Fruit fly (Drosophila melanogaster) whole organism, embryonic: ENCODE measurements around the gene CG13055.

Experiments
- Aef1 ChIP-seq: fragments of 200-800 bp; sonication (Bioruptor generic); IDR thresholded peaks from 3 replicates; pipeline ENCODE4 v1.3.6; 2022; ENCODE audit warnings: missing biosample characterization, missing genetic modification characterization
- Blimp-1 ChIP-seq: fragments of 200-800 bp; sonication (Bioruptor generic); optimal IDR thresholded peaks from 3 replicates; lab custom pipeline; 2018; ENCODE audit warnings: missing biosample characterization, missing genetic modification characterization, mild to moderate bottlenecking, moderate library complexity, missing genetic modification reagents
- CG14667 ChIP-seq: fragments of 200-800 bp; sonication (Bioruptor generic); IDR thresholded peaks from 2 replicates; pipeline ENCODE4 v1.3.6; 2022; ENCODE audit warnings: missing biosample characterization, missing genetic modification characterization
- CG1602 ChIP-seq: fragments of 200-800 bp; sonication (Bioruptor generic); optimal IDR thresholded peaks from 3 replicates; lab custom pipeline; 2016; ENCODE audit warnings: missing biosample characterization, missing genetic modification characterization
- CG1832 ChIP-seq: fragments of 200-800 bp; sonication (Bioruptor generic); optimal IDR thresholded peaks from 2 replicates; lab custom pipeline; 2017; ENCODE audit warnings: missing biosample characterization, mild to moderate bottlenecking, missing genetic modification characterization, inconsistent platforms
- CG2129 ChIP-seq: fragments of 200-800 bp; sonication (Bioruptor generic); IDR thresholded peaks from 2 replicates; pipeline ENCODE4 v1.3.6; 2022; ENCODE audit warnings: missing biosample characterization, missing genetic modification characterization; ENCODE audit not compliant: partially characterized antibody
- CG32772 ChIP-seq: fragments of 200-800 bp; sonication (Bioruptor generic); IDR thresholded peaks from 2 replicates; pipeline ENCODE4 v1.3.6; 2022; ENCODE audit warnings: missing biosample characterization, missing genetic modification characterization
- CG3281 ChIP-seq: fragments of 200-800 bp; sonication (Bioruptor generic); optimal IDR thresholded peaks from 3 replicates; lab custom pipeline; 2017; ENCODE audit warnings: missing biosample characterization, mild to moderate bottlenecking, missing genetic modification characterization
- CG6254 ChIP-seq: fragments of 200-800 bp; sonication (Bioruptor generic); optimal IDR thresholded peaks from 3 replicates; lab custom pipeline; 2017; ENCODE audit warnings: mild to moderate bottlenecking, missing biosample characterization, missing genetic modification reagents, missing genetic modification characterization
- CG6689 ChIP-seq: fragments of 200-800 bp; sonication (Bioruptor generic); IDR thresholded peaks from 2 replicates; pipeline ENCODE4 v1.3.6; 2022; ENCODE audit warnings: missing biosample characterization, missing genetic modification characterization
- CG7271 ChIP-seq: fragments of 200-800 bp; sonication (Bioruptor generic); optimal IDR thresholded peaks from 2 replicates; lab custom pipeline; 2018; ENCODE audit warnings: missing biosample characterization, mild to moderate bottlenecking, missing genetic modification characterization, moderate library complexity
- CG8089 ChIP-seq: fragments of 200-800 bp; sonication (Bioruptor generic); optimal IDR thresholded peaks from 3 replicates; lab custom pipeline; 2016; ENCODE audit warnings: missing biosample characterization, missing genetic modification characterization
- CG9817 ChIP-seq: fragments of 200-800 bp; sonication (Bioruptor generic); optimal IDR thresholded peaks from 2 replicates; lab custom pipeline; 2018; ENCODE audit warnings: missing biosample characterization, mild to moderate bottlenecking, missing genetic modification characterization, moderate library complexity
- CG9876 ChIP-seq: fragments of 200-800 bp; sonication (Bioruptor generic); optimal IDR thresholded peaks from 2 replicates; lab custom pipeline; 2016; ENCODE audit warnings: missing biosample characterization, missing genetic modification characterization
- D19A ChIP-seq: fragments of 200-800 bp; optimal IDR thresholded peaks from 3 replicates; lab custom pipeline; 2019; ENCODE audit warnings: missing biosample characterization, mild to moderate bottlenecking, missing genetic modification characterization, moderate library complexity
- Dip2 ChIP-seq: fragments of 200-800 bp; sonication (Bioruptor generic); IDR thresholded peaks from 2 replicates; pipeline ENCODE4 v1.3.6; 2022; ENCODE audit warnings: missing biosample characterization, missing genetic modification characterization
- Dip3 ChIP-seq: fragments of 200-800 bp; sonication (Bioruptor generic); optimal IDR thresholded peaks from 3 replicates; lab custom pipeline; 2016; ENCODE audit warnings: missing biosample characterization, missing genetic modification characterization
- Dref ChIP-seq: fragments of 200-800 bp; sonication (Bioruptor generic); IDR thresholded peaks from 2 replicates; pipeline ENCODE4 v1.3.6; 2022; ENCODE audit warnings: missing biosample characterization, missing genetic modification characterization
- Drgx ChIP-seq: fragments of 200-800 bp; sonication (Bioruptor generic); IDR thresholded peaks from 2 replicates; pipeline ENCODE4 v1.3.6; 2022; ENCODE audit warnings: missing biosample characterization, missing genetic modification characterization
- Ets65A ChIP-seq: fragments of 200-800 bp; sonication (Bioruptor generic); peaks from one replicate; lab custom pipeline; 2016; ENCODE audit warnings: missing biosample characterization, missing genetic modification characterization
- GATAe ChIP-seq: fragments of 200-800 bp; sonication (Bioruptor generic); conservative IDR thresholded peaks from 2 replicates; pipeline ENCODE4 v1.3.6; 2022; ENCODE audit warnings: missing biosample characterization, missing genetic modification characterization
- H15 ChIP-seq: fragments of 200-800 bp; sonication (Bioruptor generic); IDR thresholded peaks from 3 replicates; pipeline ENCODE4 v1.3.6; 2022; ENCODE audit warnings: missing biosample characterization, missing genetic modification characterization
- Hr51 ChIP-seq, 2 experiments: fragments of 200-800 bp; sonication (Bioruptor generic); optimal IDR thresholded peaks; 2 replicates in 1 of 2; 3 replicates in 1 of 2; lab custom pipeline; 2016 to 2018; ENCODE audit warnings: missing biosample characterization in 2 of 2, missing genetic modification characterization in 2 of 2, mild to moderate bottlenecking in 1 of 2, moderate library complexity in 1 of 2
- Med ChIP-seq: fragments of 200-800 bp; sonication (Bioruptor generic); peaks from one replicate; lab custom pipeline; 2016; ENCODE audit warnings: missing biosample characterization, missing genetic modification characterization, mild to moderate bottlenecking, inconsistent platforms, moderate library complexity
- Side ChIP-seq: fragments of 200-800 bp; sonication (Bioruptor generic); optimal IDR thresholded peaks from 2 replicates; lab custom pipeline; 2016; ENCODE audit warnings: missing biosample characterization, missing genetic modification characterization
- YL-1 ChIP-seq: fragments of 200-800 bp; sonication (Bioruptor generic); optimal IDR thresholded peaks from 3 replicates; lab custom pipeline; 2017; ENCODE audit warnings: missing biosample characterization, mild to moderate bottlenecking, missing genetic modification characterization
- ase ChIP-seq: fragments of 200-800 bp; sonication (Bioruptor generic); IDR thresholded peaks from 3 replicates; pipeline ENCODE4 v1.3.6; 2022; ENCODE audit warnings: missing biosample characterization, missing genetic modification characterization
- ato ChIP-seq: fragments of 200-800 bp; sonication (Bioruptor generic); IDR thresholded peaks from 2 replicates; pipeline ENCODE4 v1.3.6; 2022; ENCODE audit warnings: missing biosample characterization, missing genetic modification characterization; ENCODE audit not compliant: partially characterized antibody
- az2 ChIP-seq: fragments of 200-800 bp; sonication (Bioruptor generic); optimal IDR thresholded peaks from 3 replicates; lab custom pipeline; 2016; ENCODE audit warnings: missing biosample characterization, missing genetic modification characterization
- btn ChIP-seq: fragments of 200-800 bp; sonication (Bioruptor generic); optimal IDR thresholded peaks from 2 replicates; lab custom pipeline; 2016; ENCODE audit warnings: missing biosample characterization, missing genetic modification characterization
- cas ChIP-seq: fragments of 200-800 bp; sonication (Bioruptor generic); IDR thresholded peaks from 2 replicates; pipeline ENCODE4 v1.3.6; 2022; ENCODE audit warnings: missing biosample characterization, missing genetic modification characterization
- corto ChIP-seq: fragments of 200-800 bp; sonication (Bioruptor generic); optimal IDR thresholded peaks from 2 replicates; lab custom pipeline; 2016; ENCODE audit warnings: missing biosample characterization, mild to moderate bottlenecking, missing genetic modification characterization, moderate library complexity
- emc ChIP-seq: fragments of 200-800 bp; sonication (Bioruptor generic); optimal IDR thresholded peaks from 2 replicates; lab custom pipeline; 2016; ENCODE audit warnings: missing biosample characterization, missing genetic modification characterization
- exex ChIP-seq: fragments of 200-800 bp; sonication (Bioruptor generic); optimal IDR thresholded peaks from 4 replicates; lab custom pipeline; 2018; ENCODE audit warnings: missing biosample characterization, mild to moderate bottlenecking, missing genetic modification characterization, moderate library complexity
- grau ChIP-seq: fragments of 200-800 bp; optimal IDR thresholded peaks from 3 replicates; lab custom pipeline; 2019; ENCODE audit warnings: missing biosample characterization, mild to moderate bottlenecking, missing genetic modification characterization, moderate library complexity
- grn ChIP-seq: fragments of 200-800 bp; sonication (Bioruptor generic); optimal IDR thresholded peaks from 3 replicates; lab custom pipeline; 2017; ENCODE audit warnings: missing biosample characterization, missing genetic modification characterization
- hb ChIP-seq: fragments of 200-800 bp; sonication (Bioruptor generic); IDR thresholded peaks from 3 replicates; pipeline ENCODE4 v1.3.6; 2022; ENCODE audit warnings: missing biosample characterization, missing genetic modification characterization; ENCODE audit not compliant: partially characterized antibody
- lbe ChIP-seq: fragments of 200-800 bp; sonication (Bioruptor generic); optimal IDR thresholded peaks from 2 replicates; lab custom pipeline; 2016; ENCODE audit warnings: missing biosample characterization, mild to moderate bottlenecking, missing genetic modification characterization
- nom ChIP-seq: fragments of 200-800 bp; sonication (Bioruptor generic); optimal IDR thresholded peaks from 2 replicates; lab custom pipeline; 2017; ENCODE audit warnings: missing biosample characterization, missing genetic modification characterization, mild to moderate bottlenecking, moderate library complexity, missing genetic modification reagents
- psq ChIP-seq: fragments of 200-800 bp; sonication (Bioruptor generic); optimal IDR thresholded peaks from 2 replicates; lab custom pipeline; 2017; ENCODE audit warnings: missing biosample characterization, missing genetic modification characterization
- shn ChIP-seq: fragments of 200-800 bp; sonication (Bioruptor generic); optimal IDR thresholded peaks from 3 replicates; lab custom pipeline; 2016; ENCODE audit warnings: missing biosample characterization, missing genetic modification characterization
- sisA ChIP-seq: fragments of 200-800 bp; sonication (Bioruptor generic); IDR thresholded peaks from 2 replicates; pipeline ENCODE4 v1.3.6; 2022; ENCODE audit warnings: missing biosample characterization, missing genetic modification characterization
- stc ChIP-seq: fragments of 200-800 bp; sonication (Bioruptor generic); IDR thresholded peaks from 2 replicates; pipeline ENCODE4 v1.3.6; 2022; ENCODE audit warnings: missing biosample characterization, missing genetic modification characterization
- zfh1 ChIP-seq: fragments of 200-800 bp; sonication (Bioruptor generic); IDR thresholded peaks from 3 replicates; pipeline ENCODE4 v1.3.6; 2022; ENCODE audit warnings: missing biosample characterization, missing genetic modification characterization

Gene CG13055

DNA sequence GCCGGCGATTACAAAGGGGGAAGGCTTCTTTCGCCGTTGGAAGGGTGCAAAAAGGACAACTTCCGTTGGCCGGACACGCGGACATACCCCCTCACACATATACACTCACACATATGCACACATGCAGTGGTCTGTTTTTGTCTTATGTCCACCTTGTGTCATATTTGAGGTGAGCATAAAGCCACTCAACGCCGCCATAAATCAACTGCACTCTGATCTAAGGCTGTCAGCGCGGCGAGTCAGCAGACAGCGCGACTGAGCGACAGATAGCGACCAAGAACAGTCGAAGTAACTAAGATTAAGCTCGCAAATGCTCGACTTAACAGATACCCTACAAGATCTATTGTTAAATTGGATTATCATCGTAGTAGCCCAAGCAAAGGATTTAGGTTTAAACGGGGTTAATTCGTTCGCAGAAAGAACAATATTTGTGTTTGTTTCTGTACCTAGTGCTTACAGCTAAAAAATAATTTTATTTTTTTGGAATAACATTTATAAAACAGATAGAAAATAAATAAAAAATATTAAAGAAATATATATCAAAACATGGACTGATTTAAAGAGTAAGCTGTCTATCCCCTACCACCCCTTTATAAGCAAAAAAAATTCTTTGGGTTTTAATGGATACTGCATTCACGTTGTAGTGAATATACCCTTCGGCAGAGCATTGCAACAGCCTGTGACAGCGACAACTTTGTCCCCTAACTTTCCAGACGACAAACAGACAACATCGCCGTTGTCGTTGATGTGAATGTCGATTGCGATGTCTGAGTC is 43.1 kb downstream of the CG13055 start:
- TF ChIP-seq Ets65A (peak; percentile 67), H15 (GFP tag; lab: Robert Waterston, UW) (no peak), D19A (tag; lab: Kevin White, UChicago) (peak; percentile 12), ase (GFP tag; lab: Robert Waterston, UW) (0 out of 3 replicates have a peak, but pooled peaks have one; percentile 10)
- TF ChIP-seq, all 482 proteins: peak for 3

DNA sequence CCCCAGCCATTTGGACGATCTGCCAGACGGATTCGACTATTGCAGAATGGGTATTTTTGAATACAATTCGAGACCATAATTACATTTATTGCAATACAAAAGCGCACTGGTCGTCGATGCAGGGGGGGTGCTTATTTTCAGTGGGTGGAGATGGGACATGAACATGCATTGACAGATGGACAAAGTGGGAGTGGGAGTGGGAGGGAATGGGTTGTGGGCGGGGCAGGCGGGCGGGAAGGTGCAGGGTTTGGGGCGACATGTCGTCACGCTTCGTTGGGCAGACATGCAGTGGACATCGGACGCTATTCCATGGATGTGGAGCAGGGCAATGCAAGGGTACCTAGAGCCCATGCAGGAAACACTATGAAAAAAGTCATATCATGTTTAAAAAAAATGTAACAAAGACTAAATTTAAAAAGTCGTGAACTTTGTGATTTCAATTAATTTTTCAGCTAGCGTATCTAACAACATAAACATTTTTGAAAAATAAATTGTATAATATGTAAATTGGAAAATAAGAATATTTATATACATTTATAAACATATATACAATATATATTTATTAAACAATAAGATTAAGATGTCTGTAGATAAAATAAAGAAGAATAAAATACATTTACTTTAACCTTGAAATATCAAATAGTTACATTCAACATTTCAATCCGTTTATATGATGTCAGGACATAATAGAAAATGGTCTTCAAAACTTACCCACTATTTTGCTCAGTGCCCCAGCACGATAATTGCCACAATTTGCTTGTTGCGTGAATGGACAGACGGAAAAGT is 43.9 kb downstream of the CG13055 start:
- TF ChIP-seq Dref (GFP tag; lab: Robert Waterston, UW) (0 out of 2 replicates have a peak, but pooled peaks have one; percentile 6), cas (no peak)

DNA sequence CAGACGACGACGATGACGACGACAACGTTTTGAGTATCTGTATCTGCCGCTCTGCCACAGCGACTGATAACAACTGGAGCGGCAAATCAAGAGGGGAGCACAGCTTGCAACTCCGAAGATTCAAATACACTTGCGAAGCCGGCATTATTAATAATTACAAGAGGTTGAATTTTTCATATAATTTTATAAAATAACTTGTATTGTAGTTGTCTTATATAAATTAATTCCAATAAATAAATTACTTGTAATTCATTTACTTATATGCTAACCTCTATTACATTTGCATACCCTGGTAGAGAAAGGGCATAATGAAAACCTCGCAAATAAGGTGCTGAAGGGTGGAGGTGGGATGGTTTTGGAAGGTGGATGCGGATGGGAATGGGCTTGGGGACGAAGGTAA is 48.0 kb downstream of the CG13055 start:
- no peak for TF ChIP-seq CG1832 (GFP tag; lab: Kevin White, UChicago)
- TF ChIP-seq D19A (tag; lab: Kevin White, UChicago) = peak; percentile 53
- TF ChIP-seq psq (GFP tag; lab: Kevin White, UChicago) = no peak
- TF ChIP-seq nom = peak; percentile 6
- TF ChIP-seq CG9876 (GFP tag; lab: Kevin White, UChicago) = no peak
- no peak for TF ChIP-seq stc
- no peak for TF ChIP-seq grau
- TF ChIP-seq CG1602 (GFP tag; lab: Kevin White, UChicago) = no peak
- no peak for TF ChIP-seq Dip3 (GFP tag; lab: Kevin White, UChicago)
- no peak for TF ChIP-seq CG9817 (tag; lab: Kevin White, UChicago)
- no peak for TF ChIP-seq CG14667 (GFP tag; lab: Robert Waterston, UW)
- TF ChIP-seq az2 (GFP tag; lab: Kevin White, UChicago) = no peak
- TF ChIP-seq zfh1 (GFP tag; lab: Robert Waterston, UW) = no peak
- no peak for TF ChIP-seq Side (GFP tag; lab: Kevin White, UChicago)
- no peak for TF ChIP-seq CG6689 (GFP tag; lab: Robert Waterston, UW)
- peak; percentile 31 for TF ChIP-seq corto (GFP tag; lab: Kevin White, UChicago)
- TF ChIP-seq CG32772 (GFP tag; lab: Robert Waterston, UW) = no peak
- no peak for TF ChIP-seq CG7271
- no peak for TF ChIP-seq Dip2 (GFP tag; lab: Robert Waterston, UW)
- no peak for TF ChIP-seq CG2129 (GFP tag; lab: Robert Waterston, UW)
- TF ChIP-seq exex = no peak
- TF ChIP-seq ase (GFP tag; lab: Robert Waterston, UW) = no peak
- TF ChIP-seq Med (GFP tag; lab: Kevin White, UChicago) = no peak
- no peak for TF ChIP-seq shn (GFP tag; lab: Kevin White, UChicago)
- TF ChIP-seq lbe (GFP tag; lab: Kevin White, UChicago) = peak; percentile 3
- TF ChIP-seq ato (GFP tag; lab: Robert Waterston, UW) = no peak
- no peak for TF ChIP-seq YL-1 (GFP tag; lab: Kevin White, UChicago)
- no peak for TF ChIP-seq Aef1 (GFP tag; lab: Robert Waterston, UW)
- TF ChIP-seq Drgx (GFP tag; lab: Robert Waterston, UW) = 0 out of 2 replicates have a peak, but pooled peaks have one; percentile 23

DNA sequence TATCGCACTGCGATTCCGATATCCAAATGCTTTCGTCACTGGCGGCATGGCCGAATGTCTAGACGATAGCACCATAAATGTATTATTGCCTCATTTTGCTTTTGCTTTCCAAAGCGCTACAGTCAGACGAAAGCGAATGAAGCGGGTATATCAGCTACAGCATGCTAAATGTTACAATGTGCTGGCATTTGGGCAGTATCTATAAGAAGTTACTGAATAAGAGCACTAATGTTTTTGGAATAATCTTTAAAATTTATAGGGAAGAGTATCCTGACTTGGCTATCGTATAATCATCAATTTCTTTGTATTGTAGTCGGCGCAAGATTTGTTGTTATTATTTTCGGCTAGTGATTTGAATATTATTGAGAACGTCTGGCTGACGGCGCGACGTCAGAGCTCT is 48.9 kb downstream of the CG13055 start:
- TF ChIP-seq grn (GFP tag; lab: Kevin White, UChicago) (no peak), Hr51 (GFP tag; optimal IDR thresholded peaks at IDR 0.05; lab: Kevin White, UChicago) (peak; percentile 65 to 78), btn (peak; percentile 42), GATAe (no peak; the same call in 1 of the 2 replicates), nom (no peak), CG8089 (GFP tag; lab: Kevin White, UChicago) (peak; percentile 32), CG6254 (GFP tag; lab: Kevin White, UChicago) (peak; percentile 24), CG3281 (GFP tag; lab: Kevin White, UChicago) (peak; percentile 85), sisA (GFP tag; lab: Robert Waterston, UW) (no peak), Blimp-1 (GFP tag; lab: Kevin White, UChicago) (peak; percentile 71), emc (peak; percentile 57), hb (GFP tag; lab: Robert Waterston, UW) (0 out of 3 replicates have a peak, but pooled peaks have one; percentile 41)
